Worm (Caenorhabditis elegans) whole organism, L4/young adult: ENCODE data around the gene cat-1.

Experiments used
- dao-5 ChIP-seq: sonication (generic microtip); optimal IDR thresholded peaks from 2 replicates; lab custom pipeline; 2016; ENCODE audit warnings: missing genotype, missing genetic modification characterization, moderate library complexity, missing compliant biosample characterization
- him-1 ChIP-seq: sonication (generic microtip); optimal IDR thresholded peaks from 2 replicates; lab custom pipeline; 2016; ENCODE audit warnings: missing genotype, missing genetic modification reagents, missing genetic modification characterization, missing compliant biosample characterization

DNA sequence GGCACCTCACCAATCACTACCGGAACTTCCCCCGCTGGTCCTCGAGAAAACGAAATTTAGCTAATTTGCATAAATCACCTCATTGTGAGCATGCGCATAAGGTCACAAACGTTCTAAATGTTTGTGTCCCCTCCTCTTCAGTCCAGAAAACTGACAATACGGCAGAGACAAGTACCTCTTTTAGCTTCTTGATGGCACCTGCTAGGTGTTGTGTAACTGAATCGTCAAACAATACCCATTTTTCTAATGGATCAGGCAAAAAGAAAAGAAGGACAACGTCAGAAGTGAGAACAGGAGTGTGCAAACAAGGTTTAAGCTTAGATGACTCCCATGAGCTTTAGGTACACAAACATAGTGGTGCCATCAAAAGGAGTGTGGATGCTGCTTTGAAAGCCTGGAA lies 11.0 kb downstream of the cat-1 start:
- TF ChIP-seq dao-5 (tag; lab: Kevin White, UChicago), result no peak
- TF ChIP-seq him-1 (tag; lab: Kevin White, UChicago), result no peak
